Worm (Caenorhabditis elegans) whole organism, L4 larva: ENCODE results near the gene R52.5.

ENCODE experiments used
- T20F7.1 ChIP-seq: fragments of 200-800 bp; sonication (Bioruptor generic); optimal IDR thresholded peaks from 2 replicates; lab custom pipeline; 2018; ENCODE audit warnings: mild to moderate bottlenecking, missing genetic modification characterization, missing compliant biosample characterization
- ZK546.5 ChIP-seq, 2 experiments: sonication (generic microtip); optimal IDR thresholded peaks; 2 replicates each; lab custom pipeline; 2017; ENCODE audit warnings: missing biosample characterization in 2 of 2, missing genetic modification characterization in 2 of 2
- aha-1 ChIP-seq: fragments of 150-350 bp; peaks from one replicate; lab custom pipeline; 2014; ENCODE audit warnings: missing biosample characterization, missing genetic modification characterization
- aly-2 ChIP-seq: sonication (generic microtip); optimal IDR thresholded peaks from 2 replicates; lab custom pipeline; 2018; ENCODE audit warnings: missing biosample characterization, missing genetic modification characterization
- mep-1 ChIP-seq: fragments of 150-350 bp; sonication (generic microtip); optimal IDR thresholded peaks from 3 replicates; lab custom pipeline; 2014; ENCODE audit warnings: missing biosample characterization, missing genetic modification characterization
- pqm-1 ChIP-seq: sonication (generic microtip); optimal IDR thresholded peaks from 2 replicates; lab custom pipeline; 2017; ENCODE audit warnings: missing biosample characterization, missing genetic modification characterization

DNA sequence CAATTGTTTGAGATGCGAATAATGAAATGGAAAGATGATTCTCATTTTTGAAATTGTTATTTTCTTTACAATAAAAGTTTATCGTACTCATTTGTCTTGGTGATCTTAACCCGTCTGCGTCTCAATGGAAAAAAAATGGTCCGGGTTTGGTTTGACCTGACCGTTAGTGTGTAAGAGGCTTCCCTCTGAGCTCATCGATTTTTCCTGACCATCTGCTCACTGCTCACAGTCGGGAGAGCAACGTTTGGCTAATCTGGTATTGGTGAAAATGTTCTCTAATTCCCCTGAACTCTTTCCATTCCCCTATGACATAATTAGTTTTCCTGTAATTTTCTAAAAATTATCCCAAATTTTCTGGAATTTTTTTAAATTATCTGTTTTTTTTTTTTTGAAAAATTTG, 29.1 kb upstream of the R52.5 start:
- TF ChIP-seq ZK546.5 (tag; optimal IDR thresholded peaks at IDR 0.05; lab: Kevin White, UChicago), result no peak
- no peak for TF ChIP-seq aly-2 (tag; lab: Kevin White, UChicago)
- no peak for TF ChIP-seq mep-1 (tag; lab: Kevin White, UChicago)
- no peak for TF ChIP-seq aha-1 (tag; lab: Kevin White, UChicago)
- TF ChIP-seq pqm-1, result no peak
- no peak for TF ChIP-seq T20F7.1
